Worm (Caenorhabditis elegans) whole organism, midembryonic: ENCODE measurements around the gene mua-6.

ENCODE experiments used
- T22C8.4 ChIP-seq: fragments of 200-800 bp; sonication (Bioruptor generic); IDR thresholded peaks from 2 replicates; pipeline ENCODE4 v1.3.6; 2022; ENCODE audit warnings: missing genetic modification characterization, missing compliant biosample characterization
- cog-1 ChIP-seq: sonication (generic microtip); optimal IDR thresholded peaks from 2 replicates; lab custom pipeline; 2016; ENCODE audit warnings: missing genetic modification characterization, missing compliant biosample characterization
- flt-1 ChIP-seq: fragments of 200-800 bp; sonication (Bioruptor generic); IDR thresholded peaks from 2 replicates; pipeline ENCODE4 v1.3.6; 2022; ENCODE audit warnings: missing genetic modification characterization, missing compliant biosample characterization
- klf-2 ChIP-seq: fragments of 200-800 bp; sonication (Bioruptor generic); conservative IDR thresholded peaks from 2 replicates; pipeline ENCODE4 v1.3.6; 2022; ENCODE audit warnings: missing genetic modification reagents, missing genetic modification characterization, missing compliant biosample characterization
- med-1 ChIP-seq: sonication (generic microtip); optimal IDR thresholded peaks from 2 replicates; lab custom pipeline; 2017; ENCODE audit warnings: missing genetic modification characterization, mild to moderate bottlenecking, missing compliant biosample characterization, antibody characterized with exemption, missing genetic modification reagents; ENCODE audit not compliant: insufficient read depth
- ref-1 ChIP-seq: fragments of 200-800 bp; sonication (Bioruptor generic); conservative IDR thresholded peaks from 2 replicates; pipeline ENCODE4 v1.3.6; 2022; ENCODE audit warnings: missing genetic modification reagents, missing genetic modification characterization, missing compliant biosample characterization
- tab-1 ChIP-seq: fragments of 200-800 bp; sonication (Bioruptor generic); IDR thresholded peaks from 2 replicates; pipeline ENCODE4 v1.3.6; 2022; ENCODE audit warnings: missing genetic modification characterization, missing compliant biosample characterization
- ztf-23 ChIP-seq: fragments of 200-800 bp; sonication (Bioruptor generic); IDR thresholded peaks from 2 replicates; pipeline ENCODE4 v1.3.6; 2022; ENCODE audit warnings: missing genetic modification reagents, missing genetic modification characterization, missing compliant biosample characterization
- ztf-29 ChIP-seq: fragments of 200-800 bp; sonication (Bioruptor generic); IDR thresholded peaks from 2 replicates; pipeline ENCODE4 v1.3.6; 2022; ENCODE audit warnings: missing genetic modification reagents, missing genetic modification characterization, missing compliant biosample characterization

Gene mua-6

DNA sequence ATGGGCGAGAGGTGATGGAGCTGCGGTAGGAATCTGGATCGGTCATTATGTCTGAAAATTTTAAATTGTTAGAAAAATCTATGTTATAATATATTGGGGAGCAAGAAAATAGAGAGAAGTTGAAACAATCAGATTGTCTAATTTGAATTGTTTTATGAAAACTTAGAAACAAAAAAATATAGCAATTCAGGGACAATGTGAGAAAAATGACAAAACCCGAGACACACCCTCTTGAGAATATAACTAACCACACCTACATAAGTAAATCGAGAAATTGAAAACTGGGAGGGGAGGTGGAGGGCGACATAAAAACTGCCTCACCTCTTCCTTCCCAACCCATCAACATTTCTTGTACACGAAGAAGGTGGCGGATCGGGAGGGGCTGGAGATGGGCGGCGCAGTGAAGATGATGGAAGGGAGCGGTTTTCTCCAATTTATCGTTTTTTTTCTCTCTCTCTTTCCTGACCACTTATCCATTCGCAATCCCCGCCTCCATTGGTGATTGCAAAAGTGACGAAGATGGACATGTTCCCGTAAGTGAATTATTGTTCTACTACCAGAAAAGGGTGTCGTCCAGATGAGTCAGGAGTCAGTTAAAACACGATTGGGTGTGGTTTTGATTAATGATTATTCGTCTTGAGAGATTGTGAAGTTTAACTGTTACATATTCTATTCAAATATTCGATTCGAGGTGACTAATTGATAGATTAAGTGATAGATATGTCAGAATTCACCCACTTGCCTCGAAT, at the start of gene mua-6:
TSS of gene mua-6 (minus strand) at position 51 of the 749 bp plus-strand sequence.
- TF ChIP-seq flt-1 (GFP tag; lab: Robert Waterston, UW) (0 out of 2 replicates have a peak, but pooled peaks have one; percentile 21), ref-1 (GFP tag; lab: Robert Waterston, UW) (no peak)

DNA sequence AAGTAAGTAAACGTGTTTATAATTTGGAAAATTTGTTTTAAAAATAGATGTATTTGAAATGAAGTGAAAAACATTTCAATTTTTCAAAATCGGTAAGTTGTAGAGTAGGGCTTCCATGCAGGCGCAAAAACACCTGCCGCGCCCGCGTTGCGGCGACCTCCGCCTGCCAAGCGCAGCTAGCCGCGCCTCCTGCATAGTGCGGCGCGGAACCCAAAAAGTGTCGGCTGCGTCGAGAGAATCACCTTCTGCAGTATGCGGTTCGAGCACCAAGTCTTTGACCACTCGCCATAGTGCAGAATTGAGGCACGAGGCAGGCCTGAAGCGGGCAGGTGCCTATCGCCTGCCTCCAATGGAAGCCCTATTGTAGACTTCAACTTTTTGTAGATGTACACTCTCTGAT, 44.2 kb upstream of the mua-6 start:
- no peak for TF ChIP-seq ref-1 (GFP tag; lab: Robert Waterston, UW)
- TF ChIP-seq klf-2 (GFP tag; lab: Robert Waterston, UW): no peak
- TF ChIP-seq med-1: no peak
- TF ChIP-seq cog-1 (tag; lab: Kevin White, UChicago): no peak
- 0 out of 2 replicates have a peak, but pooled peaks have one; percentile 17 for TF ChIP-seq T22C8.4 (GFP tag; lab: Robert Waterston, UW)
- no peak for TF ChIP-seq tab-1 (GFP tag; lab: Robert Waterston, UW)

DNA sequence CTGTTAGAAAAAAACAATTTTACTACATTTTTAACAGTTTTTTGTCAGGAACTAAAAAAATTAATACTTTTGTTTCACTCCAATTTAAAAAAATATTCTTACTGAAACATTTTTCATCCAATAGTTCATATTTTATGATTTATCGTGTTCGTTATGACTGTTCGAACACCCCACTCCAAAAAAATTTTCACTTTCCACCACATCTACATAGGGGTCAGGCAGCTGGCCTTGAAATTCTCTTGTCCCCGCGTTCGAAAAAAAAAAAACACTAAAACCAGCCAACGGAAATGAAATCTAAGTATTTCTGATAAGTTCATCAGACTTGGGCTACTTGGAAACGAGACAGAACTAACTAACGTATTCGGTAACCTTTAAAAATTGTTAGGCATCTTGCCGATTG, 40.7 kb upstream of the mua-6 start, which contains the start of gene twk-22:
TSS of gene twk-22 (plus strand) at position 301 of the 400 bp plus-strand sequence.
- no peak for TF ChIP-seq flt-1 (GFP tag; lab: Robert Waterston, UW)

DNA sequence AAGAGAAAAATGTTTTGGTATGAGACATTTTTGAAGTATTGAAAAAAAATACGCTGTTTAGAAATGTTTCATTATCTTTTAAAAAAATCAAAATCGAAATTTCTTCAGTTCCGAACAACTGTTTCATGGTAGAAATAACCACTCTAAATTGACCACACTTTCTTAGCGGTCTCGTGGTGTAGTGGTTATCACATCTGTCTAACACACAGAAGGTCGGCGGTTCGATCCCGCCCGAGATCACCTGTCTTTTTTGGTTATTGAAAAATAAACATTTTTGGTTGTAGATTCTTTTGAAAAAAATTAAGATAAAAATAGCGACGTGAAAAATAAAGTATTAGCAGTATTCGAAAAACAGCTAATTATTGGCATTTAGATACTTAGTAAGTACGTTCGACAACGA, 34.9 kb upstream of the mua-6 start:
- TF ChIP-seq ztf-23 (GFP tag; lab: Robert Waterston, UW): no peak
- no peak for TF ChIP-seq ref-1 (GFP tag; lab: Robert Waterston, UW)
- TF ChIP-seq klf-2 (GFP tag; lab: Robert Waterston, UW): no peak
- no peak for TF ChIP-seq flt-1 (GFP tag; lab: Robert Waterston, UW)
- TF ChIP-seq med-1: no peak
- no peak for TF ChIP-seq ztf-29
- TF ChIP-seq T22C8.4 (GFP tag; lab: Robert Waterston, UW): no peak
- TF ChIP-seq tab-1 (GFP tag; lab: Robert Waterston, UW): no peak
- TF ChIP-seq cog-1 (tag; lab: Kevin White, UChicago): no peak

DNA sequence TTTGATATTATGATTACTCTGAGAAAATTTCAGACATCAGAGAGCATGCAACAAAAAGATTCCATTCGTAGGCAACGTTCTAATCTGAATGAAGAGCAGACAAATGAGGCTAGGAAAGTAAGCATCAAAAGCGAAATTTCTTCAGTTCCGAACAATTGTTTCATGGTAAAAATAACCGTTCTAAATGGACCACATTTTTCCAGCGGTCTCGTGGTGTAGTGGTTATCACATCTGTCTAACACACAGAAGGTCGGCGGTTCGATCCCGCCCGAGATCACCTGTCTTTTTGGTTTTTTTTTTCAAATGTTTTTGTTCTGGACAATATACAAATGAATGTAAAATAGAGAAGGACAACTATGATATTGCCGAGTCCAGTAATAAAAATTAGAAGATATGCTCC, 34.4 kb upstream of the mua-6 start, which contains the start of gene twk-21:
TSS of gene twk-21 (plus strand) at position 34 of the 400 bp plus-strand sequence.
- TF ChIP-seq cog-1 (tag; lab: Kevin White, UChicago): no peak
- TF ChIP-seq med-1: no peak
- no peak for TF ChIP-seq ztf-29
- TF ChIP-seq tab-1 (GFP tag; lab: Robert Waterston, UW): no peak
- no peak for TF ChIP-seq flt-1 (GFP tag; lab: Robert Waterston, UW)
- TF ChIP-seq ztf-23 (GFP tag; lab: Robert Waterston, UW): no peak
- no peak for TF ChIP-seq T22C8.4 (GFP tag; lab: Robert Waterston, UW)
- TF ChIP-seq klf-2 (GFP tag; lab: Robert Waterston, UW): no peak
- TF ChIP-seq ref-1 (GFP tag; lab: Robert Waterston, UW): no peak

DNA sequence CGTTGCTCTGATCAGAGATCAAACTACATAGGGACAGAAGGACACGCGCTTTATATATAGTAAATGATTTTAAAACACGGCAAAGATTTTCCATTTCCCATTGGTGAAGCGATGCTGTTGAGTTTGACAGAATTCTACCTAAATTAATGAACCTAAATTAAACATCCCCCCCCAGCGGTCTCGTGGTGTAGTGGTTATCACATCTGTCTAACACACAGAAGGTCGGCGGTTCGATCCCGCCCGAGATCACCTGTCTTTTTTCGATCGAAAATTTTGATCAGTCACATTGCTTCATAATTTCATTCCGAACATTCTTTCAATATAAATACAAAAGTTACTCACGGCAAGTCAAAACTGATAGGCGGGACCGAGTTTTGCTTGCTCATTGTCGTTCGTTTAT, 33.7 kb upstream of the mua-6 start:
- TF ChIP-seq flt-1 (GFP tag; lab: Robert Waterston, UW) (peak; percentile 38; the same call in 1 of the 2 replicates), T22C8.4 (GFP tag; lab: Robert Waterston, UW) (0 out of 2 replicates have a peak, but pooled peaks have one; percentile 30)

DNA sequence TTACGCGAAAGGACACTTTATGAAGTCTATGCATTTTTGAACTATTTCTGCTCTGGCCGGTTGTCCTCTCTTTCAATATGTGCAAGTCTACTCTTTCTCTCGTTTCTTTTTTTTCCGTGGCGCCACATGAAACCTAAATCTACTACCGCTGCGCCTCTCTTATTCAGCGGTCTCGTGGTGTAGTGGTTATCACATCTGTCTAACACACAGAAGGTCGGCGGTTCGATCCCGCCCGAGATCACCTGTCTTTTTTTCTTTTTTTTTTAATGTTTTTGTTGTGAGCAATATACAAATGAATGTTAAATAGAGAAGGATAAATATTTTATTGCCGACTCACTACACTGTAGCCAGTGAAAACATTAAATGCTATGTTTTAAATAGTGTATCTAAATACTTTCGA, 32.7 kb upstream of the mua-6 start:
- peak; percentile 6 for TF ChIP-seq cog-1 (tag; lab: Kevin White, UChicago)
- TF ChIP-seq med-1: no peak
- TF ChIP-seq flt-1 (GFP tag; lab: Robert Waterston, UW): 0 out of 2 replicates have a peak, but pooled peaks have one; percentile 19
- no peak for TF ChIP-seq ztf-29
- TF ChIP-seq klf-2 (GFP tag; lab: Robert Waterston, UW): peak; percentile 45; the same call in 1 of the 2 replicates
- TF ChIP-seq ztf-23 (GFP tag; lab: Robert Waterston, UW): peak; percentile 83
- TF ChIP-seq ref-1 (GFP tag; lab: Robert Waterston, UW): no peak
- peak; percentile 57 for TF ChIP-seq T22C8.4 (GFP tag; lab: Robert Waterston, UW)
- 0 out of 2 replicates have a peak, but pooled peaks have one; percentile 24 for TF ChIP-seq tab-1 (GFP tag; lab: Robert Waterston, UW)

DNA sequence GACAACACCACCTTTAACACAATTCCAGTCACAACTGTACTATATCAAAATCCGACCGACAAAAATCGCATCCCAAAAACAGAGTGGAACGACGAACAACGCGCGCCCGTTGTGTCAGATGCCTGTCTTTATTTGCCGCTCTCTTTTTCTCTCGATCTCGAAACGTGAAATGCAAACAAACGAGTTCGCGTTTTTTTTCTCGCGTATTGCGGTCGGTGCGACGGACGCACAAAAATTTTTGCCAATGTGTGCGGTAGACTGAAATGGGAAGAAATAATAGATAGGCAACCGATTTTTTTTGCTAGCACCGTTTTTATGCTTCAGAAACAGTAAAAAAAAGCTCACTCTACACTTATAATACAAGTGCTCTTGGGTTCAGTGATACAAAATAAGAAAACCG, 31.6 kb upstream of the mua-6 start:
- no peak for TF ChIP-seq T22C8.4 (GFP tag; lab: Robert Waterston, UW)
- no peak for TF ChIP-seq tab-1 (GFP tag; lab: Robert Waterston, UW)
- no peak for TF ChIP-seq ztf-29
- TF ChIP-seq cog-1 (tag; lab: Kevin White, UChicago): no peak
- no peak for TF ChIP-seq ref-1 (GFP tag; lab: Robert Waterston, UW)
- no peak for TF ChIP-seq flt-1 (GFP tag; lab: Robert Waterston, UW)
- no peak for TF ChIP-seq ztf-23 (GFP tag; lab: Robert Waterston, UW)
- TF ChIP-seq med-1: no peak
- TF ChIP-seq klf-2 (GFP tag; lab: Robert Waterston, UW): no peak

DNA sequence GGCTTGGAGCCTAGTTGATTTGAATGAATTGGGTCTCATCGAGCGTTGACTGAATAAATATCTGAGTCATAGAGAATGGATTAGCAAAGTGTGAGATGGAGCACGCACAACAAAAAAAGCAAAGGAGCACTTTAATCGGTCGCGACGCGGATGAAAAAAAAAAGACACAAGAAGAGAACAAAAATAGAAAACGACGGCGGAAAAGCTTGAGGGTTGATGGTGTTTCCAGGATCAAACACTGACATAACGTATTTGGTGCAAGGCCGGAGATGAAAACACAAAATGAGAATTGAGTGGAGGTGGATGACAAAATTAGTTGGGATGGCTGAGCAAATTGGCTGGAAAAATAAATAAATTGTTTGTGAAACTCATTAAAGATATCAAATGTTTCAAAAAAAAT, 27.4 kb upstream of the mua-6 start, which contains the start of gene F52E10.4:
TSS of gene F52E10.4 (minus strand) at position 101 of the 400 bp plus-strand sequence.
- no peak for TF ChIP-seq tab-1 (GFP tag; lab: Robert Waterston, UW)
- no peak for TF ChIP-seq cog-1 (tag; lab: Kevin White, UChicago)
- TF ChIP-seq klf-2 (GFP tag; lab: Robert Waterston, UW): no peak
- no peak for TF ChIP-seq ref-1 (GFP tag; lab: Robert Waterston, UW)
- no peak for TF ChIP-seq flt-1 (GFP tag; lab: Robert Waterston, UW)

DNA sequence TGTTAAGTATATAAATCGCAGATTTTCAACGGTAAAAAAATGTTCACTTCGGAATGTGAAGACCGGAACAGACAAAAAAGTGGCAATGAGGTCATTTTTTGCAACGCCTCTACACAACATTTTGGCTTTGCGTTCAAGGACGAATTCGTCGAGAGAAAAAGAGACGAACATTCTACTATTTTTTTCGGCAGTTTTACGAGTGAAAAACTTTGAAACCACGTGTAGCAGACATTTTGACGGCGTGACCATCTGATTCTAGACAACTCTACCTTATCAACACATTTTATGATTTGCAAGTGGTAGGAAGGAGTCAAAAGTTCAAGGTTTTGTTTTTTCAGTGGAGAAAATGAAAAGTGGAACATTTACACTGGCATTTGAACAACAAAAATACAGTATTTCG, 25.1 kb upstream of the mua-6 start:
- TF ChIP-seq T22C8.4 (GFP tag; lab: Robert Waterston, UW) (no peak), flt-1 (GFP tag; lab: Robert Waterston, UW) (no peak), ref-1 (GFP tag; lab: Robert Waterston, UW) (no peak), cog-1 (tag; lab: Kevin White, UChicago) (no peak), ztf-23 (GFP tag; lab: Robert Waterston, UW) (no peak), ztf-29 (no peak), klf-2 (GFP tag; lab: Robert Waterston, UW) (no peak), tab-1 (GFP tag; lab: Robert Waterston, UW) (no peak), med-1 (no peak)
